Worm (Caenorhabditis elegans) whole organism, L4 larva: ENCODE data around the gene nhr-53.

Experiments used
- ama-1 ChIP-seq: fragments of 150-350 bp; optimal IDR thresholded peaks from 2 replicates; lab custom pipeline; 2014; ENCODE audit warnings: inconsistent platforms, mixed read lengths
- ceh-20 ChIP-seq: fragments of 200-800 bp; sonication (Bioruptor generic); IDR thresholded peaks from 2 replicates; pipeline ENCODE4 v1.3.6; 2022; ENCODE audit warnings: missing genetic modification reagents, missing genetic modification characterization, missing compliant biosample characterization
- ceh-28 ChIP-seq: fragments of 150-350 bp; optimal IDR thresholded peaks from 2 replicates; lab custom pipeline; 2014; ENCODE audit warnings: missing biosample characterization, missing genetic modification reagents, missing genetic modification characterization
- dmd-8 ChIP-seq: fragments of 200-800 bp; sonication (Bioruptor generic); IDR thresholded peaks from 2 replicates; pipeline ENCODE4 v1.3.6; 2022; ENCODE audit warnings: missing genetic modification characterization, missing compliant biosample characterization
- egl-27 ChIP-seq: sonication (generic microtip); optimal IDR thresholded peaks from 3 replicates; lab custom pipeline; 2017; ENCODE audit warnings: missing biosample characterization, missing genetic modification reagents, missing genetic modification characterization
- fos-1 ChIP-seq: fragments of 150-350 bp; optimal IDR thresholded peaks from 2 replicates; lab custom pipeline; 2014; ENCODE audit warnings: missing biosample characterization, missing genetic modification characterization
- hif-1 ChIP-seq, 2 experiments: sonication (generic microtip); optimal IDR thresholded peaks; 2 replicates each; lab custom pipeline; 2016 to 2017; ENCODE audit warnings: missing compliant biosample characterization in 2 of 2, missing genetic modification characterization in 2 of 2, missing genetic modification reagents in 2 of 2, missing genotype in 2 of 2, mild to moderate bottlenecking in 1 of 2
- lsy-2 ChIP-seq, 2 experiments: fragments of 150-350 bp in 1 of 2; sonication (generic microtip) in 1 of 2; optimal IDR thresholded peaks; 2 replicates each; lab custom pipeline; 2014 to 2017; ENCODE audit warnings: missing biosample characterization in 2 of 2, missing genetic modification characterization in 2 of 2
- mdt-29 ChIP-seq: fragments of 200-800 bp; sonication (Bioruptor generic); IDR thresholded peaks from 2 replicates; pipeline ENCODE4 v1.3.6; 2022; ENCODE audit warnings: missing genetic modification reagents, missing genetic modification characterization, missing compliant biosample characterization
- mep-1 ChIP-seq: fragments of 150-350 bp; sonication (generic microtip); optimal IDR thresholded peaks from 3 replicates; lab custom pipeline; 2014; ENCODE audit warnings: missing biosample characterization, missing genetic modification characterization
- nhr-76 ChIP-seq: fragments of 150-350 bp; optimal IDR thresholded peaks from 2 replicates; lab custom pipeline; 2014; ENCODE audit warnings: missing biosample characterization, missing genetic modification characterization
- nhr-77 ChIP-seq: fragments of 150-350 bp; optimal IDR thresholded peaks from 2 replicates; lab custom pipeline; 2014; ENCODE audit warnings: missing biosample characterization, missing genetic modification characterization
- unc-39 ChIP-seq: sonication (generic microtip); optimal IDR thresholded peaks from 2 replicates; lab custom pipeline; 2017; ENCODE audit warnings: missing biosample characterization, missing genetic modification characterization

ce11 chrV:15666718-15667117 is 35.4 kb downstream of the nhr-53 start:
- TF ChIP-seq ama-1 (lab: Kevin White, UChicago) = no peak
- TF ChIP-seq ceh-28 (tag; lab: Kevin White, UChicago) = no peak
- no peak for TF ChIP-seq unc-39 (tag; lab: Kevin White, UChicago)
- no peak for TF ChIP-seq ceh-20 (GFP tag; lab: Robert Waterston, UW)
- no peak for TF ChIP-seq nhr-76 (tag; lab: Kevin White, UChicago)
- no peak for TF ChIP-seq mep-1 (tag; lab: Kevin White, UChicago)
- TF ChIP-seq nhr-77 (tag; lab: Kevin White, UChicago) = peak; percentile 82
- TF ChIP-seq fos-1 (tag; lab: Kevin White, UChicago) = no peak
- peak in 1 of 2 experiments; percentile 80 for TF ChIP-seq hif-1 (tag; optimal IDR thresholded peaks at IDR 0.05; lab: Kevin White, UChicago)
- TF ChIP-seq lsy-2 (tag; optimal IDR thresholded peaks at IDR 0.05; lab: Kevin White, UChicago) = no peak
- no peak for TF ChIP-seq egl-27 (tag; lab: Kevin White, UChicago)
- TF ChIP-seq mdt-29 = 0 out of 2 replicates have a peak, but pooled peaks have one; percentile 24
- no peak for TF ChIP-seq dmd-8 (GFP tag; lab: Robert Waterston, UW)
